Fruit fly (Drosophila melanogaster): ENCODE measurements around the gene mrt.

Gene mrt

DNA sequence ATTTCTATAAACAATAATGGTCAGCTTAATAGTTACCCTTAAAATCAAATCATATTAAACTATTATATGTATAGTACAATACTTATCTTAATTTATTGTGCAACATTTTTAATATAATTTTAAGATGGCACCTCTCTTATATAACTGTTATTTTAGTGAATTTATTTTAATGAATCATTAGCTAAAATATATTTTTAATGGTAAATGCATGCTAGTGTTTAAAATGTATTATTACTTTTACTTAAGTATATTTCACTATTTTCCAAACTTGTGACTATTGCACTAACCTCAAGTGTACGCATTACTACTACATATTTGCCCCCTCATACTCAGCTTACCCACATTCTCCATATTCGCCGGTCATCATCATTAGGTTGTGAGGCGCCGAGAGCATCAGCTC is 36.2 kb downstream of the mrt start (continued):
- TF ChIP-seq CG16863 (GFP tag; optimal IDR thresholded peaks at IDR 0.05) (no peak), prd (optimal IDR thresholded peaks at IDR 0.05) (no peak), prd (GFP tag; IDR thresholded peaks at IDR 0.05) (peak; percentile 5; the same call in 1 of the 3 replicates), CG13424 (tag; optimal IDR thresholded peaks at IDR 0.05) (peak; percentile 93), CG15269 (tag; optimal IDR thresholded peaks at IDR 0.05) (peak; percentile 91), CG2116 (GFP tag; optimal IDR thresholded peaks at IDR 0.05) (peak; percentile 38), hb (GFP tag; IDR thresholded peaks at IDR 0.05; ENCODE audit: partially characterized antibody) (no peak), tx (GFP tag; optimal IDR thresholded peaks at IDR 0.05) (no peak), Drgx (GFP tag; IDR thresholded peaks at IDR 0.05) (peak; percentile 43; the same call in 1 of the 2 replicates), fd96Cb (tag; optimal IDR thresholded peaks at IDR 0.05) (peak; percentile 78), CG3726 (GFP tag; IDR thresholded peaks at IDR 0.05) (no peak), CG15011 (GFP tag; optimal IDR thresholded peaks at IDR 0.05) (peak; percentile 71), CG9727 (GFP tag; optimal IDR thresholded peaks at IDR 0.05) (peak; percentile 87), CG17912 (GFP tag; optimal IDR thresholded peaks at IDR 0.05) (no peak), zen (tag; optimal IDR thresholded peaks at IDR 0.05) (peak; percentile 61), CG12155 (GFP tag; optimal IDR thresholded peaks at IDR 0.05) (peak; percentile 46), CG30403 (GFP tag; optimal IDR thresholded peaks at IDR 0.05) (peak; percentile 77), CG10979 (tag; optimal IDR thresholded peaks at IDR 0.05) (peak; percentile 89), sima (GFP tag; optimal IDR thresholded peaks at IDR 0.05) (no peak), CG11696 (GFP tag; IDR thresholded peaks at IDR 0.05) (peak; percentile 91), lbe (GFP tag; optimal IDR thresholded peaks at IDR 0.05) (no peak), B-H1 (GFP tag; IDR thresholded peaks at IDR 0.05) (no peak), cwo (GFP tag; optimal IDR thresholded peaks at IDR 0.05) (peak; percentile 78), CG32532 (GFP tag; IDR thresholded peaks at IDR 0.05) (peak; percentile 80; the same call in 1 of the 2 replicates), amos (GFP tag; IDR thresholded peaks at IDR 0.05; ENCODE audit: partially characterized antibody) (no peak), vvl (GFP tag; IDR thresholded peaks at IDR 0.05) (peak; percentile 86), CG9932 (GFP tag; IDR thresholded peaks at IDR 0.05) (peak; percentile 36; the same call in 1 of the 2 replicates), Dbx (GFP tag; IDR thresholded peaks at IDR 0.05) (0 out of 3 replicates have a peak, but pooled peaks have one; percentile 37), sob (GFP tag; IDR thresholded peaks at IDR 0.05) (peak; percentile 36; the same call in 1 of the 2 replicates), CG1529 (GFP tag; optimal IDR thresholded peaks at IDR 0.05) (peak; percentile 60), Nf-YC (tag; optimal IDR thresholded peaks at IDR 0.05) (peak; percentile 81), MBD-R2 (GFP tag; IDR thresholded peaks at IDR 0.05) (no peak; the same call in 1 of the 2 replicates), CG14710 (tag; optimal IDR thresholded peaks at IDR 0.05) (peak; percentile 92), sug (tag; optimal IDR thresholded peaks at IDR 0.05) (peak; percentile 77), CG5953 (GFP tag; IDR thresholded peaks at IDR 0.05) (no peak), mam (GFP tag; optimal IDR thresholded peaks at IDR 0.05) (no peak), gsb-n (tag; optimal IDR thresholded peaks at IDR 0.05) (peak; percentile 92), pnt (GFP tag; optimal IDR thresholded peaks at IDR 0.05) (no peak), Abd-B (GFP tag; optimal IDR thresholded peaks at IDR 0.05) (peak; percentile 67), CG11504 (tag; optimal IDR thresholded peaks at IDR 0.05) (peak; percentile 94), dm (GFP tag; optimal IDR thresholded peaks at IDR 0.05) (no peak), slbo (GFP tag; IDR thresholded peaks at IDR 0.05) (peak; percentile 67), CG4707 (GFP tag; optimal IDR thresholded peaks at IDR 0.05) (peak; percentile 1), CG12659 (GFP tag; optimal IDR thresholded peaks at IDR 0.05) (peak; percentile 87), Rfx (GFP tag; IDR thresholded peaks at IDR 0.05) (peak; percentile 49; the same call in 1 of the 2 replicates), CG2202 (tag; optimal IDR thresholded peaks at IDR 0.05) (peak; percentile 72), CG17612 (GFP tag; IDR thresholded peaks at IDR 0.05) (no peak), sqz (GFP tag; optimal IDR thresholded peaks at IDR 0.05) (no peak), esg (GFP tag; conservative IDR thresholded peaks at IDR 0.05) (peak; percentile 68), knrl (GFP tag; IDR thresholded peaks at IDR 0.05; ENCODE audit: partially characterized antibody) (no peak), grau (tag; optimal IDR thresholded peaks at IDR 0.05) (peak; percentile 91)
